Fruit fly (Drosophila melanogaster): ENCODE results near the gene eEF1alpha2.
A peak's percentile ranks its signal among the peaks of the same experiment; 100 is the strongest.

DNA sequence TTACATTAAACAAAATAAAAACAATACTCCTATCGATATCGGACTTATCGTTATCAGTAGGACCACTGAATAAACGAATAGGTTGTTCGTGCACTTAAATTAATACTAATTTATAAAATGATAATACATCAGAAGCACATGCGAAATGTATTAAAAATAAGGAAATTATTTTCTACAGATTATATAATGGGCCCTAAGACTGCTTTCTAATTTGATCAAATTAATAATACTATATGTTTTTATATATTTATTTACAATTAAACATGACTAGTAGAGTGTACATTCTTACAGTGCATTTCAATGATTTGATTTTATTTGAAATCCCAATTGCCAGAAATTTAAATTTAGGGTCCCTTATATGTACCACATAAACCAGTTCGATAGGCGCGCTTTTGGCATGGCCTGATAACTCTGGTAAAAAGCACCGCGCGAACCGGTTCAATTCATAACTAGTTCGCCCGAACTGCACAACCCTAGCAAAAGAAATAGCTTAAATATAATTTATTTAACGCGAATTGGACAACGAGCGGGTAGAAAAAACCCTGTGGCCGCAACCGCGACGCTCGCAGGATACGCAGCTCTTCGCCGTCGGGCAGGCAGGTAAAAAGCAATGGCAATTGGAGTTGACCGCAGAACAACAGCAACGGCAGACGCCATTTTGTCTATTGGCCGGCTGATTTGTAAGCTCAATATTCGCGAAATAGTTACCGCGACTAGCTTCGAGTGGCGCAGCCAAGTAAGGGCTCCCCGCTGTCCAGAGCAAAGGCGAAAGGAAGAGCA, 38.5 kb downstream of the eEF1alpha2 start, which contains the start of the genes CG2126 and faf:
- peak; percentile 83 for TF ChIP-seq CG11617 (GFP tag; optimal IDR thresholded peaks at IDR 0.05)
- peak; percentile 47 for TF ChIP-seq tj (GFP tag; optimal IDR thresholded peaks at IDR 0.05)
- peak; percentile 50 for TF ChIP-seq pad (GFP tag; optimal IDR thresholded peaks at IDR 0.05)
- peak; percentile 60 for TF ChIP-seq Mnt (GFP tag; optimal IDR thresholded peaks at IDR 0.05)
- TF ChIP-seq CG14711 (tag; optimal IDR thresholded peaks at IDR 0.05) = peak; percentile 99
- no peak for TF ChIP-seq toe (GFP tag; optimal IDR thresholded peaks at IDR 0.05)
- TF ChIP-seq Crg-1 (GFP tag; optimal IDR thresholded peaks at IDR 0.05) = peak; percentile 66
- TF ChIP-seq bab1 (GFP tag; optimal IDR thresholded peaks at IDR 0.05) = peak; percentile 77
- peak; percentile 54 for TF ChIP-seq Clk (GFP tag; optimal IDR thresholded peaks at IDR 0.05)
- peak; percentile 83 for TF ChIP-seq CG7101 (tag; optimal IDR thresholded peaks at IDR 0.05)
